Fruit fly (Drosophila melanogaster): Measurements from ENCODE around the gene CG14989.

DNA sequence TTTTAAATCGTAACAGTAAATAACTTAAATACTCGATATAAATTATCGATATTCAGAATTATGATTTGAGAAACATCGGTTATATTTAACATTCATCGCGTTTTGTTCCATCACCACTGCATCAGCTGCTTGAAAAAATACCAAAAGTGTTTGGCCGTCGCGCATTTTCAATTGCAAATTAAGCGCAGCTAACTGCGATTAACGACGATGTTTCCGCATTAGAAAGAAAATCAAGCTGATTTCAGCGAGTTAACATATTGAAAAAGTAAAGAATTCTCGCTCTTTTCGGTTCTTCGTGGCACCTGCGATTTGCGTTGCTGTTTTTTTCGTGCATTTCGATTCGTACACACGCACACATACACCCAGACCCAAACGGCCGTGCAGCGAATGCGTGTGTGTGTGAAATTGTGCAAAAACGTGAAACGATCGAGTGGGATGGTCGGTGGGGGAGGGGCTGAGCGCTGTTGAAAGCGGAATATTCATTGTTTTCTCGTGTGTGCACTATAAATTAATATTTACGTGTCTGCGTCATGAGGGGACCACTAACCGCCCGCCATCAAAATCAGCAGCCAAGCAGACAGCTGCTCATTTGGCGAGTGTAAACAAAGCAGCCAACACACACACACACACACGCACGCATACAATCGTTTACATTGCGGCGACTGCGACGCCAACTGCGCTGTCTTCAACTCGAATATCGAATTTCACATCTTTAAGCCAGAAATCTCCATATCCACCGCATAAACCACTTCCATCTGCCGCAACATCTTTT is 20.9 kb downstream of the CG14989 start, which contains the start of gene Ack:
- TF ChIP-seq Sin3A (optimal IDR thresholded peaks at IDR 0.05) (no peak), psq (optimal IDR thresholded peaks at IDR 0.05) (no peak), h (optimal IDR thresholded peaks at IDR 0.05) (no peak), Myc (optimal IDR thresholded peaks at IDR 0.05) (no peak)
